Worm (Caenorhabditis elegans) whole organism, L2 larva: ENCODE data around the gene M176.16.

Experiments used
- C34F6.9 ChIP-seq: fragments of 150-350 bp; optimal IDR thresholded peaks from 2 replicates; lab custom pipeline; 2014; ENCODE audit warnings: missing biosample characterization, missing genetic modification characterization
- F13H6.1 ChIP-seq: sonication (generic microtip); optimal IDR thresholded peaks from 2 replicates; lab custom pipeline; 2016; ENCODE audit warnings: missing genetic modification characterization, missing compliant biosample characterization
- R02D3.7 ChIP-seq: fragments of 150-350 bp; optimal IDR thresholded peaks from 2 replicates; lab custom pipeline; 2014; ENCODE audit warnings: missing biosample characterization, missing genetic modification characterization
- ZK546.5 ChIP-seq: sonication (generic microtip); optimal IDR thresholded peaks from 2 replicates; lab custom pipeline; 2017; ENCODE audit warnings: missing biosample characterization, missing genetic modification characterization
- alr-1 ChIP-seq: fragments of 150-350 bp; optimal IDR thresholded peaks from 2 replicates; lab custom pipeline; 2014; ENCODE audit warnings: missing biosample characterization, missing genetic modification characterization
- ama-1 ChIP-seq: fragments of 150-350 bp; optimal IDR thresholded peaks from 2 replicates; lab custom pipeline; 2018; ENCODE audit warnings: inconsistent platforms
- blmp-1 ChIP-seq: sonication (generic microtip); optimal IDR thresholded peaks from 2 replicates; lab custom pipeline; 2017; ENCODE audit warnings: missing genetic modification characterization, mild to moderate bottlenecking, missing compliant biosample characterization, antibody characterized with exemption, moderate library complexity; ENCODE audit not compliant: insufficient read depth
- ceh-16 ChIP-seq: fragments of 150-350 bp; optimal IDR thresholded peaks from 2 replicates; lab custom pipeline; 2014; ENCODE audit warnings: missing biosample characterization, missing genetic modification characterization
- ceh-82 ChIP-seq: fragments of 150-350 bp; optimal IDR thresholded peaks from 2 replicates; lab custom pipeline; 2014; ENCODE audit warnings: missing biosample characterization, missing genetic modification characterization
- crh-2 ChIP-seq: sonication (generic microtip); optimal IDR thresholded peaks from 2 replicates; lab custom pipeline; 2017; ENCODE audit warnings: missing biosample characterization, missing genetic modification characterization
- dmd-4 ChIP-seq: sonication (generic microtip); optimal IDR thresholded peaks from 2 replicates; lab custom pipeline; 2017; ENCODE audit warnings: missing biosample characterization, missing genetic modification characterization
- egl-27 ChIP-seq: sonication (generic microtip); optimal IDR thresholded peaks from 3 replicates; lab custom pipeline; 2017; ENCODE audit warnings: missing biosample characterization, missing genetic modification reagents, missing genetic modification characterization
- elt-1 ChIP-seq: fragments of 150-350 bp; optimal IDR thresholded peaks from 2 replicates; lab custom pipeline; 2014; ENCODE audit warnings: missing biosample characterization, missing genetic modification characterization
- fos-1 ChIP-seq: fragments of 150-350 bp; optimal IDR thresholded peaks from 2 replicates; lab custom pipeline; 2014; ENCODE audit warnings: missing biosample characterization, missing genetic modification characterization
- gmeb-1 ChIP-seq: fragments of 150-350 bp; optimal IDR thresholded peaks from 2 replicates; lab custom pipeline; 2014; ENCODE audit warnings: missing biosample characterization, missing genetic modification characterization
- lin-11 ChIP-seq: fragments of 150-350 bp; sonication (generic microtip); optimal IDR thresholded peaks from 2 replicates; lab custom pipeline; 2014; ENCODE audit warnings: missing biosample characterization, missing genetic modification characterization, inconsistent platforms, mixed read lengths
- lin-13 ChIP-seq: fragments of 150-350 bp; optimal IDR thresholded peaks from 2 replicates; lab custom pipeline; 2014; ENCODE audit warnings: missing biosample characterization, missing genetic modification reagents, missing genetic modification characterization
- lin-39 ChIP-seq: fragments of 150-350 bp; optimal IDR thresholded peaks from 2 replicates; lab custom pipeline; 2014; ENCODE audit warnings: missing biosample characterization, missing genetic modification reagents, missing genetic modification characterization
- lsy-2 ChIP-seq, 2 experiments: fragments of 150-350 bp in 1 of 2; sonication (generic microtip) in 1 of 2; optimal IDR thresholded peaks; 2 replicates each; lab custom pipeline; 2014 to 2017; ENCODE audit warnings: missing biosample characterization in 2 of 2, missing genetic modification characterization in 2 of 2
- mab-5 ChIP-seq: fragments of 150-350 bp; optimal IDR thresholded peaks from 2 replicates; lab custom pipeline; 2014; ENCODE audit warnings: missing biosample characterization, missing genetic modification characterization
- mbf-1 ChIP-seq: sonication (generic microtip); optimal IDR thresholded peaks from 2 replicates; lab custom pipeline; 2017; ENCODE audit warnings: missing biosample characterization, missing genetic modification characterization
- mdl-1 ChIP-seq, 2 experiments: fragments of 150-350 bp in 1 of 2; sonication (generic microtip) in 1 of 2; optimal IDR thresholded peaks; 2 replicates each; lab custom pipeline; 2017; ENCODE audit warnings: missing biosample characterization in 2 of 2, missing genetic modification characterization in 2 of 2
- nhr-10 ChIP-seq: sonication (generic microtip); optimal IDR thresholded peaks from 2 replicates; lab custom pipeline; 2017; ENCODE audit warnings: missing biosample characterization, missing genetic modification characterization
- nhr-11 ChIP-seq: fragments of 150-350 bp; optimal IDR thresholded peaks from 2 replicates; lab custom pipeline; 2014; ENCODE audit warnings: missing biosample characterization, missing genetic modification characterization
- nhr-129 ChIP-seq: fragments of 150-350 bp; optimal IDR thresholded peaks from 2 replicates; lab custom pipeline; 2014; ENCODE audit warnings: missing biosample characterization, missing genetic modification characterization
- nhr-21 ChIP-seq: fragments of 150-350 bp; optimal IDR thresholded peaks from 2 replicates; lab custom pipeline; 2014; ENCODE audit warnings: missing biosample characterization, missing genetic modification characterization
- nhr-23 ChIP-seq: fragments of 150-350 bp; optimal IDR thresholded peaks from 2 replicates; lab custom pipeline; 2014; ENCODE audit warnings: missing biosample characterization, missing genetic modification reagents, missing genetic modification characterization
- nhr-237 ChIP-seq: fragments of 150-350 bp; optimal IDR thresholded peaks from 2 replicates; lab custom pipeline; 2014; ENCODE audit warnings: missing biosample characterization, missing genetic modification characterization
- nhr-6 ChIP-seq: fragments of 150-350 bp; optimal IDR thresholded peaks from 2 replicates; lab custom pipeline; 2014; ENCODE audit warnings: missing biosample characterization, missing genetic modification characterization
- nhr-77 ChIP-seq: fragments of 150-350 bp; optimal IDR thresholded peaks from 2 replicates; lab custom pipeline; 2014; ENCODE audit warnings: missing biosample characterization, missing genetic modification characterization
- sem-4 ChIP-seq: fragments of 150-350 bp; optimal IDR thresholded peaks from 2 replicates; lab custom pipeline; 2014; ENCODE audit warnings: missing biosample characterization, missing genetic modification reagents, missing genetic modification characterization
- skn-1 ChIP-seq: sonication (generic microtip); optimal IDR thresholded peaks from 2 replicates; lab custom pipeline; 2017; ENCODE audit warnings: missing biosample characterization, missing genetic modification characterization
- sma-3 ChIP-seq: sonication (generic microtip); optimal IDR thresholded peaks from 2 replicates; lab custom pipeline; 2016; ENCODE audit warnings: missing genetic modification reagents, missing genetic modification characterization, missing compliant biosample characterization
- sma-9 ChIP-seq, 2 experiments: fragments of 150-350 bp in 1 of 2; sonication (generic microtip) in 1 of 2; optimal IDR thresholded peaks; 2 replicates each; lab custom pipeline; 2014 to 2016; ENCODE audit warnings: missing genetic modification characterization in 2 of 2, mild to moderate bottlenecking in 1 of 2, missing biosample characterization in 1 of 2, missing compliant biosample characterization in 1 of 2, missing genetic modification reagents in 1 of 2, moderate library complexity in 1 of 2
- snpc-4 ChIP-seq: fragments of 150-350 bp; optimal IDR thresholded peaks from 2 replicates; lab custom pipeline; 2014; ENCODE audit warnings: missing biosample characterization, missing genetic modification characterization
- unc-39 ChIP-seq: fragments of 150-350 bp; optimal IDR thresholded peaks from 2 replicates; lab custom pipeline; 2014; ENCODE audit warnings: missing biosample characterization, missing genetic modification characterization
- unc-55 ChIP-seq: fragments of 150-350 bp; sonication (generic microtip); optimal IDR thresholded peaks from 3 replicates; lab custom pipeline; 2014; ENCODE audit warnings: missing biosample characterization, missing genetic modification reagents, missing genetic modification characterization
- unc-62 ChIP-seq: fragments of 150-350 bp; optimal IDR thresholded peaks from 2 replicates; lab custom pipeline; 2014; ENCODE audit warnings: missing biosample characterization, missing genetic modification reagents, missing genetic modification characterization
- ztf-1 ChIP-seq: fragments of 200-800 bp; sonication (Bioruptor generic); conservative IDR thresholded peaks from 2 replicates; pipeline ENCODE4 v1.3.6; 2022; ENCODE audit warnings: missing genetic modification characterization, missing compliant biosample characterization
- ztf-11 ChIP-seq: sonication (generic microtip); optimal IDR thresholded peaks from 2 replicates; lab custom pipeline; 2017; ENCODE audit warnings: missing biosample characterization, missing genetic modification characterization
- ztf-4 ChIP-seq: fragments of 150-350 bp; optimal IDR thresholded peaks from 2 replicates; lab custom pipeline; 2014; ENCODE audit warnings: missing biosample characterization, missing genetic modification characterization

M176.16 gene

DNA sequence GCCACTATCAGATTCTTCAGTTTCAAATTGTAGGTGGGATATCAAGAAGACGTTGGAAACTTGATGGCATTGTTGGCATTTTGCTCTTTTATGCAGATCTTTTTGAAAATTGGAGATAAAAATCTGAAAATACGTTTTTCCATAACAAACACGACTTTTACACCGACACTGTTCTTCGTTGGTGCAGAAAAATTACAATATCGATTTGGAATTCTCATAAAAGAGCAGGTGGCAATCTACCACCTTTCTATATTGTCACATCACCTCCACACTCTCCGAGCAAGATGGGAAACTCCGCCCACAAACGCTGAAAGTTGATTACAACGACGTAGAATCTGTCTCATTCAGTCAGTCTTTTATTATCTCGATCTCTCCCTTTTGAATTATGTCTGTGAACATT is 10.8 kb upstream of the M176.16 start, which contains the start of gene arrd-2:
Gene arrd-2 (plus strand): TSS at position 301 of the 400 bp plus-strand sequence.
- TF ChIP-seq sma-9 (GFP tag; optimal IDR thresholded peaks at IDR 0.05; lab: Kevin White, UChicago) (no peak), sma-9 (tag; optimal IDR thresholded peaks at IDR 0.05; lab: Kevin White, UChicago) (no peak), ZK546.5 (tag; lab: Kevin White, UChicago) (no peak), nhr-129 (tag; lab: Kevin White, UChicago) (no peak), blmp-1 (tag; lab: Kevin White, UChicago) (no peak), lin-39 (no peak), alr-1 (no peak), snpc-4 (tag; lab: Kevin White, UChicago) (no peak), fos-1 (tag; lab: Kevin White, UChicago) (no peak), R02D3.7 (tag; lab: Kevin White, UChicago) (no peak), ztf-11 (no peak), ceh-82 (tag; lab: Kevin White, UChicago) (no peak), nhr-21 (no peak), nhr-6 (tag; lab: Kevin White, UChicago) (no peak), ztf-4 (no peak), nhr-11 (tag; lab: Kevin White, UChicago) (no peak), unc-39 (tag; lab: Kevin White, UChicago) (no peak), nhr-237 (tag; lab: Kevin White, UChicago) (no peak), mdl-1 (tag; optimal IDR thresholded peaks at IDR 0.05; lab: Kevin White, UChicago) (no peak)
- TF ChIP-seq, all 48 proteins: peak for 0

ce11 chrII:9411497-9411896 is 6.8 kb upstream of the M176.16 start, which contains the start of gene M176.9:
Gene M176.9 (minus strand): TSS chrII:9411597.
- TF ChIP-seq ama-1 (lab: Kevin White, UChicago), result no peak
- no peak for TF ChIP-seq nhr-129 (tag; lab: Kevin White, UChicago)
- no peak for TF ChIP-seq dmd-4
- no peak for TF ChIP-seq lin-11
- TF ChIP-seq skn-1 (tag; lab: Kevin White, UChicago), result no peak
- TF ChIP-seq mbf-1 (tag; lab: Kevin White, UChicago), result no peak
- TF ChIP-seq R02D3.7 (tag; lab: Kevin White, UChicago), result no peak
- TF ChIP-seq sma-9 (GFP tag; optimal IDR thresholded peaks at IDR 0.05; lab: Kevin White, UChicago), result no peak
- TF ChIP-seq sma-9 (tag; optimal IDR thresholded peaks at IDR 0.05; lab: Kevin White, UChicago), result no peak
- no peak for TF ChIP-seq alr-1
- no peak for TF ChIP-seq egl-27 (tag; lab: Kevin White, UChicago)
- TF ChIP-seq nhr-11 (tag; lab: Kevin White, UChicago), result no peak

DNA sequence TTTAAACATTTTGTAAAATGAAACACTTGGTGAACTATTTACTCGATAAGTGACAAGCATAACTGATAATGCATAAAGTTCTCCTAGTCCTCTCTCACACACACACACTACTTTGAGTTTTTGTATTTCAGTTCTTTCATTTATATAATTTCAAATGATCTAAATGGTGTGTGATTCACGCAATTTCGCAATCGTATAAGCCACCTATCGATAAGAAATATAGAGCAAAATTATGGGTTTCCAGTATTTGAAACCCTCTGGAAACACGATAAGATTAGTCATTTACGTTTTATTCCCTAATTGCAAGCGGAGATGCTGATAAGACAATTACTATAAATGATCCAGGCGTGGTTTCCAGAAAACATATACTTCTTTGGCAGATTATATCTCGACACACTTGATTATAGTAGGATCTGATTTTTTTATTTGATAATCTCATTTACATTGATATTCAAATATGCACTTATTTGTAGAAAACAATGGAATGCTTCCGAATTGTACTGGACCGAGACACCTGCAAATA is 6.2 kb upstream of the M176.16 start, which contains the start of gene arrd-3:
Gene arrd-3 (plus strand): TSS at position 473 of the 523 bp plus-strand sequence.
- no peak for TF ChIP-seq unc-62 (GFP tag; lab: Kevin White, UChicago)
- TF ChIP-seq sma-9 (GFP tag; optimal IDR thresholded peaks at IDR 0.05; lab: Kevin White, UChicago), result peak; percentile 18
- no peak for TF ChIP-seq sma-9 (tag; optimal IDR thresholded peaks at IDR 0.05; lab: Kevin White, UChicago)
- TF ChIP-seq dmd-4, result no peak
- no peak for TF ChIP-seq alr-1
- TF ChIP-seq unc-55, result no peak
- TF ChIP-seq ceh-16 (tag; lab: Kevin White, UChicago), result no peak
- peak; percentile 7 for TF ChIP-seq gmeb-1 (tag; lab: Kevin White, UChicago)
- TF ChIP-seq lin-39, result no peak
- no peak for TF ChIP-seq ztf-1
- no peak for TF ChIP-seq nhr-11 (tag; lab: Kevin White, UChicago)
- no peak for TF ChIP-seq ZK546.5 (tag; lab: Kevin White, UChicago)
- no peak for TF ChIP-seq nhr-77 (tag; lab: Kevin White, UChicago)
- TF ChIP-seq fos-1 (tag; lab: Kevin White, UChicago), result peak; percentile 94
- TF ChIP-seq nhr-237 (tag; lab: Kevin White, UChicago), result no peak
- no peak for TF ChIP-seq lsy-2 (tag; optimal IDR thresholded peaks at IDR 0.05; lab: Kevin White, UChicago)
- no peak for TF ChIP-seq elt-1 (tag; lab: Kevin White, UChicago)

DNA sequence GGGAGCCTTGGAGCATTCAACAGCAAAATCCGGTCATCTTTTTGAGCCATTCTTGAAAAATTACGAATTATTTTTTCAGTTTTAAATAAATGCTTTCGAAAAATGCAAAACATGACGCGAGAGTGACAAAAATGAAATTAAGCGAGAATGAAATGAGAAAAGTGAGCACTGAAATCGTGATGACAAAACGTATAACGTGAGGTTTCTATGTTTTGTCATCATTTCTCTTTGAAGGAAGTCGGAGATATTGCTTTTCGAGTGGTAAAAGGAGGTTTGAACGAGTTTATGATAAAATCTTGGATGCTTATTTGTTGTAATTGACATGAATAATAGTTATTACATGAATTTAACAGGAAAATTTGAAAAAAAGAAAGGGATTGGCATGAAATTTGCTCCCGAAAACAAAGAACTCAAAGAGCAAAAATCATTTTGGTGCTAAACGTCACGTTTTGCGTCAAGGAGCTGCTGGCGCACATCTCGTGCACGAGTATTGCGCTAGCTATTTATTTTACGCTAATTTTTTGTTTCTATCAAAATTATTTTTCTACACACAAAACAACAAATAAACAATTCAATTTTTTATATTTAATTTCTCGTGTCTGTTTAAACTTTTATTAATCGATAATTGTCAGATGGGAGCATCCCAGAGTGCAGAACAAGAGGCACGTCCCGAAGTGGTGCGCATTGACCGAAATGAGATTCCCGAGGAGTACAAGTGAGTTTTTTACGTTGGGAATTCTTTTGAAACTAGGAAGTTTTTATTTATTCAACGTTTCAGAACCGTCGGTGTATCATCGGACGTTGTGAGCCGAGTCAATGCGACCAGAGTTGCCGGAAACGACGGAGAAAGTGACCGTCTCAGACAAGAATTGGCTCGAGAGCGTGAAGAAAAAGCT is 1.7 kb upstream of the M176.16 start, which contains the start of the genes gss-1 and chch-3:
Gene gss-1 (minus strand): TSS at position 51 of the 896 bp plus-strand sequence.
Gene chch-3 (plus strand): TSS at position 633 of the 896 bp plus-strand sequence.
- TF ChIP-seq F13H6.1 (tag; lab: Kevin White, UChicago), result peak; percentile 24
- peak; percentile 1 for TF ChIP-seq lin-11
- peak; percentile 56 to 85 for TF ChIP-seq lsy-2 (tag; optimal IDR thresholded peaks at IDR 0.05; lab: Kevin White, UChicago)
- TF ChIP-seq nhr-10 (tag; lab: Kevin White, UChicago), result no peak
- TF ChIP-seq C34F6.9 (tag; lab: Kevin White, UChicago), result peak; percentile 85
- peak; percentile 69 for TF ChIP-seq gmeb-1 (tag; lab: Kevin White, UChicago)
- TF ChIP-seq lin-13, result peak; percentile 43
- peak; percentile 13 for TF ChIP-seq nhr-21
- no peak for TF ChIP-seq nhr-23
- no peak for TF ChIP-seq sem-4 (tag; lab: Kevin White, UChicago)
- TF ChIP-seq mab-5, result peak; percentile 25
- TF ChIP-seq unc-62 (GFP tag; lab: Kevin White, UChicago), result no peak
- no peak for TF ChIP-seq ama-1 (lab: Kevin White, UChicago)
- TF ChIP-seq unc-55, result peak; percentile 75
- TF ChIP-seq crh-2 (tag; lab: Kevin White, UChicago), result peak; percentile 58
- peak; percentile 14 for TF ChIP-seq snpc-4 (tag; lab: Kevin White, UChicago)
- TF ChIP-seq fos-1 (tag; lab: Kevin White, UChicago), result peak; percentile 63
- peak; percentile 71 for TF ChIP-seq nhr-129 (tag; lab: Kevin White, UChicago)
- peak; percentile 65 for TF ChIP-seq sma-9 (GFP tag; optimal IDR thresholded peaks at IDR 0.05; lab: Kevin White, UChicago)
- no peak for TF ChIP-seq sma-9 (tag; optimal IDR thresholded peaks at IDR 0.05; lab: Kevin White, UChicago)
- no peak for TF ChIP-seq unc-39 (tag; lab: Kevin White, UChicago)
- peak; percentile 14 for TF ChIP-seq sma-3 (GFP tag; lab: Kevin White, UChicago)
- no peak for TF ChIP-seq ceh-82 (tag; lab: Kevin White, UChicago)
